Worm (Caenorhabditis elegans): ENCODE measurements around the gene Y70G10A.4.

DNA sequence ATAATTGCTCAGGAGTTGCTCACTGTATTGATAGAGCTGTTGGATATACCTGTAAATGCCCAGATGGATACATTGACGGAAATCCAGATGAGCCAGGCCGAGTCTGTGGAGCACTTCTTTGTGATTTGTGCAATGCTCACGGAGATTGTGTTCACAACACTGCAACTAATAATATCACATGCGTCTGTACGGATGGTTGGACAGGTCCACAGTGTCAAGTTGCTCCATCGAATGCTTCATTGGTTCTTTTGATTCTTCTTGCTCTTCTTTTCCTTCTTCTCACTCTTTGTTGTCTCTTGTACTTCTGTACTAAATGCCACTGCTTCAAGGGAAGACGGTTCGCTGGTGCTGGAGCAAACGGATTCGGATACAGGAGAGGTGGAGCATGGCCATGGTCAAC lies 40.1 kb upstream of the Y70G10A.4 start:
- TF ChIP-seq dmd-4 (tag; optimal IDR thresholded peaks at IDR 0.05; ENCODE audit: borderline replicate concordance) (no peak), T23F11.4 (GFP tag; optimal IDR thresholded peaks at IDR 0.05) (no peak), zip-5 (tag; optimal IDR thresholded peaks at IDR 0.05) (no peak), ets-4 (tag; optimal IDR thresholded peaks at IDR 0.05) (no peak), fkh-10 (GFP tag; optimal IDR thresholded peaks at IDR 0.05) (no peak), ama-1 (optimal IDR thresholded peaks at IDR 0.05) (no peak)
